Worm (Caenorhabditis elegans): Measurements from ENCODE around the gene dgat-2.

- no peak for TF ChIP-seq aly-2 (tag; optimal IDR thresholded peaks at IDR 0.05)
- no peak for TF ChIP-seq nhr-237 (tag; optimal IDR thresholded peaks at IDR 0.05)
- no peak for TF ChIP-seq fkh-2 (tag; optimal IDR thresholded peaks at IDR 0.05)
- TF ChIP-seq ama-1 (optimal IDR thresholded peaks at IDR 0.05): no peak
- no peak for TF ChIP-seq lin-39 (tag; optimal IDR thresholded peaks at IDR 0.05)
- TF ChIP-seq lin-15B (tag; optimal IDR thresholded peaks at IDR 0.05): no peak
These were observed 31.5 kb upstream of the dgat-2 start, which contains the start of gene F57G4.10 for ce11 chrV:17628566-17628965.
